Fruit fly (Drosophila melanogaster) whole organism, wandering third instar larva: ENCODE measurements around the gene tfc.

Experiments
- CG9705 ChIP-seq: fragments of 200-800 bp; sonication (Bioruptor generic); optimal IDR thresholded peaks from 2 replicates; lab custom pipeline; 2018; ENCODE audit warnings: missing biosample characterization, mild to moderate bottlenecking, missing genetic modification characterization
- Dif ChIP-seq: fragments of 200-275, 200-300 bp; sonication (Bioruptor generic); optimal IDR thresholded peaks from 2 replicates; lab custom pipeline; 2018; ENCODE audit warnings: missing biosample characterization, missing genetic modification characterization; ENCODE audit not compliant: partially characterized antibody
- Hr78 ChIP-seq: fragments of >200 bp; optimal IDR thresholded peaks from 2 replicates; lab custom pipeline; 2017; ENCODE audit warnings: missing biosample characterization, missing genetic modification characterization
- br ChIP-seq: fragments of 200-800 bp; sonication (Bioruptor generic); optimal IDR thresholded peaks from 2 replicates; lab custom pipeline; 2016; ENCODE audit warnings: missing biosample characterization, missing genetic modification characterization
- woc ChIP-seq: sonication (Bioruptor generic); optimal IDR thresholded peaks from 2 replicates; lab custom pipeline; 2016; ENCODE audit warnings: missing biosample characterization, mild to moderate bottlenecking, missing genetic modification characterization

DNA sequence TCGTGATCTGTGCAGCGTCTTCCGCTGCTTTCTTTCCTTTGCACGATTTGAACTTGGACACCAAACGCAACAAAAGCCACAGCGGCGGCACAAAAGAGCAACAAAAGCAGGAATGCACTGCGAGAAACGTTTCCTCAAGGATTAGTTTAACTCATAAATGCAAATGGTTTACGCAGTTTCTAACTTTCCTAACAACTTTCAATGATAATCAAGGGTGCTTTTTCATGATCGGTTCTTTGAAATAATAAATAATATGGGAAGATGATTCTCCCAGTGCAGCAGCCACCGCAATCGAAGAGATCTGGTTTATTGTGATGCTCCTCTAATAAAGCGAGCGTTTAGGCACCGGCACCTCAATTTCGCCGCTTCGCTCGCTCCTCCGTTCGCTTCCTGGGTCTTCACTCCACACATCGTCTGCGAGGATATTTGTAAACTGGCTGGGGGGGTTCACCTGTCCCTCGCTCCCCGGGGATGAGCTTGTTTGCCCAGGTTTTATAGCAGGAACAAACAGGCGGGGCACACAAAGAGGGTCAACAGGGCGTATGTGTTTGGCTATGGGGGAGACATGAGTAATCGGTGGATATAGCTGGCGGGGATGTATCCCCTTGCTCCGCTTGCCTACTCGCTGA lies 63.0 kb downstream of the tfc start:
- TF ChIP-seq br (GFP tag; lab: Kevin White, UChicago), result peak; percentile 98
- TF ChIP-seq Dif (GFP tag; lab: Kevin White, UChicago), result peak; percentile 38
- peak; percentile 97 for TF ChIP-seq woc (GFP tag; lab: Kevin White, UChicago)
- TF ChIP-seq Hr78 (GFP tag; lab: Kevin White, UChicago), result no peak
- peak; percentile 86 for TF ChIP-seq CG9705 (GFP tag; lab: Kevin White, UChicago)
